Worm (Caenorhabditis elegans): Measurements from ENCODE around the gene cwp-4.

ce11 chrV:5038449-5038848, 15.0 kb upstream of the cwp-4 start:
- TF ChIP-seq ama-1 (optimal IDR thresholded peaks at IDR 0.05) (no peak), hmg-4 (GFP tag; optimal IDR thresholded peaks at IDR 0.05) (no peak), tbx-11 (GFP tag; IDR thresholded peaks at IDR 0.05) (no peak), scrt-1 (GFP tag; IDR thresholded peaks at IDR 0.05) (no peak), tbx-37 (GFP tag; conservative IDR thresholded peaks at IDR 0.05) (no peak)

Measured in whole organism, early embryonic.